Worm (Caenorhabditis elegans) whole organism, L3 larva: ENCODE results near the gene C49C3.4.

Source experiments
- R02D3.7 ChIP-seq: fragments of 150-350 bp; optimal IDR thresholded peaks from 2 replicates; lab custom pipeline; 2014; ENCODE audit warnings: missing biosample characterization, missing genetic modification characterization
- ZK546.5 ChIP-seq: sonication (generic microtip); optimal IDR thresholded peaks from 2 replicates; lab custom pipeline; 2017; ENCODE audit warnings: missing biosample characterization, missing genetic modification characterization
- ama-1 ChIP-seq: fragments of 150-350 bp; optimal IDR thresholded peaks from 2 replicates; lab custom pipeline; 2018
- ceh-16 ChIP-seq: sonication (generic microtip); optimal IDR thresholded peaks from 2 replicates; lab custom pipeline; 2017; ENCODE audit warnings: missing biosample characterization, missing genetic modification characterization
- ceh-82 ChIP-seq: fragments of 150-350 bp; optimal IDR thresholded peaks from 2 replicates; lab custom pipeline; 2014; ENCODE audit warnings: missing biosample characterization, missing genetic modification characterization
- ceh-9 ChIP-seq: sonication (generic microtip); optimal IDR thresholded peaks from 2 replicates; lab custom pipeline; 2018; ENCODE audit warnings: missing biosample characterization, missing genetic modification characterization
- egl-27 ChIP-seq: sonication (generic microtip); optimal IDR thresholded peaks from 4 replicates; lab custom pipeline; 2017; ENCODE audit warnings: missing biosample characterization, missing genetic modification reagents, missing genetic modification characterization
- egl-5 ChIP-seq: fragments of 150-350 bp; optimal IDR thresholded peaks from 2 replicates; lab custom pipeline; 2017; ENCODE audit warnings: missing biosample characterization, missing genetic modification reagents, missing genetic modification characterization, inconsistent platforms
- elt-1 ChIP-seq: fragments of 150-350 bp; optimal IDR thresholded peaks from 2 replicates; lab custom pipeline; 2014; ENCODE audit warnings: missing biosample characterization, missing genetic modification characterization
- elt-2 ChIP-seq: sonication (generic microtip); optimal IDR thresholded peaks from 2 replicates; lab custom pipeline; 2016; ENCODE audit warnings: missing genetic modification reagents, mild to moderate bottlenecking, missing genetic modification characterization, missing compliant biosample characterization
- elt-3 ChIP-seq, 3 experiments: fragments of 150-350 bp in 1 of 3; sonication (generic microtip) in 2 of 3; optimal IDR thresholded peaks; 2 replicates in 2 of 3; 4 replicates in 1 of 3; lab custom pipeline; 2014 to 2017; ENCODE audit warnings: missing biosample characterization in 3 of 3, missing genetic modification characterization in 3 of 3
- eor-1 ChIP-seq, 2 experiments: fragments of 150-350 bp; optimal IDR thresholded peaks; 2 replicates each; lab custom pipeline; 2014 to 2018; ENCODE audit warnings: missing biosample characterization in 2 of 2, missing genetic modification characterization in 2 of 2
- fkh-2 ChIP-seq: fragments of 150-350 bp; optimal IDR thresholded peaks from 2 replicates; lab custom pipeline; 2014; ENCODE audit warnings: missing biosample characterization, missing genetic modification reagents, missing genetic modification characterization
- fos-1 ChIP-seq: fragments of 150-350 bp; optimal IDR thresholded peaks from 2 replicates; lab custom pipeline; 2014; ENCODE audit warnings: missing biosample characterization, missing genetic modification characterization
- hmg-11 ChIP-seq: sonication (generic microtip); optimal IDR thresholded peaks from 2 replicates; lab custom pipeline; 2016; ENCODE audit warnings: missing genetic modification characterization, missing compliant biosample characterization
- jun-1 ChIP-seq: fragments of 150-350 bp; optimal IDR thresholded peaks from 2 replicates; lab custom pipeline; 2014; ENCODE audit warnings: missing biosample characterization, missing genetic modification reagents, missing genetic modification characterization
- lin-15B ChIP-seq: fragments of 150-350 bp; optimal IDR thresholded peaks from 2 replicates; lab custom pipeline; 2014; ENCODE audit warnings: missing biosample characterization, missing genetic modification characterization
- lin-39 ChIP-seq: fragments of 150-350 bp; optimal IDR thresholded peaks from 2 replicates; lab custom pipeline; 2018; ENCODE audit warnings: missing biosample characterization, missing genetic modification reagents, missing genetic modification characterization
- lsy-12 ChIP-seq: sonication (generic microtip); optimal IDR thresholded peaks from 2 replicates; lab custom pipeline; 2016; ENCODE audit warnings: mild to moderate bottlenecking, missing genetic modification characterization, missing compliant biosample characterization
- mdl-1 ChIP-seq: fragments of 150-350 bp; optimal IDR thresholded peaks from 2 replicates; lab custom pipeline; 2014; ENCODE audit warnings: missing biosample characterization, missing genetic modification characterization
- nfya-1 ChIP-seq: sonication (generic microtip); optimal IDR thresholded peaks from 2 replicates; lab custom pipeline; 2017; ENCODE audit warnings: missing genetic modification characterization, mild to moderate bottlenecking, missing compliant biosample characterization, antibody characterized with exemption, moderate library complexity; ENCODE audit not compliant: insufficient read depth
- nhr-11 ChIP-seq: fragments of 150-350 bp; optimal IDR thresholded peaks from 2 replicates; lab custom pipeline; 2014; ENCODE audit warnings: missing biosample characterization, missing genetic modification characterization
- nhr-23 ChIP-seq: fragments of 150-350 bp; optimal IDR thresholded peaks from 2 replicates; lab custom pipeline; 2014; ENCODE audit warnings: missing biosample characterization, missing genetic modification reagents, missing genetic modification characterization
- nhr-25 ChIP-seq: sonication (generic microtip); optimal IDR thresholded peaks from 2 replicates; lab custom pipeline; 2017; ENCODE audit warnings: missing biosample characterization, missing genetic modification characterization
- nhr-76 ChIP-seq: fragments of 150-350 bp; sonication (generic microtip); optimal IDR thresholded peaks from 5 replicates; lab custom pipeline; 2014; ENCODE audit warnings: missing biosample characterization, missing genetic modification characterization
- nhr-77 ChIP-seq: fragments of 150-350 bp; optimal IDR thresholded peaks from 2 replicates; lab custom pipeline; 2014; ENCODE audit warnings: missing biosample characterization, missing genetic modification characterization
- pqm-1 ChIP-seq: fragments of 150-350 bp; optimal IDR thresholded peaks from 2 replicates; lab custom pipeline; 2017; ENCODE audit warnings: missing biosample characterization, missing genetic modification characterization, inconsistent platforms
- sea-2 ChIP-seq: fragments of 150-350 bp; sonication (generic microtip); optimal IDR thresholded peaks from 4 replicates; lab custom pipeline; 2014; ENCODE audit warnings: missing biosample characterization, missing genetic modification reagents, missing genetic modification characterization
- skn-1 ChIP-seq: fragments of 150-350 bp; optimal IDR thresholded peaks from 2 replicates; lab custom pipeline; 2014; ENCODE audit warnings: missing biosample characterization, missing genetic modification characterization
- snpc-4 ChIP-seq: fragments of 150-350 bp; optimal IDR thresholded peaks from 2 replicates; lab custom pipeline; 2014; ENCODE audit warnings: missing biosample characterization, missing genetic modification characterization
- unc-62 ChIP-seq: fragments of 150-350 bp; sonication (generic microtip); optimal IDR thresholded peaks from 4 replicates; lab custom pipeline; 2014; ENCODE audit warnings: missing biosample characterization, missing genetic modification reagents, missing genetic modification characterization
- zag-1 ChIP-seq: fragments of 150-350 bp; optimal IDR thresholded peaks from 2 replicates; lab custom pipeline; 2014; ENCODE audit warnings: missing biosample characterization, missing genetic modification characterization
- ztf-4 ChIP-seq: fragments of 150-350 bp; optimal IDR thresholded peaks from 2 replicates; lab custom pipeline; 2014; ENCODE audit warnings: missing biosample characterization, missing genetic modification characterization

C49C3.4 gene

DNA sequence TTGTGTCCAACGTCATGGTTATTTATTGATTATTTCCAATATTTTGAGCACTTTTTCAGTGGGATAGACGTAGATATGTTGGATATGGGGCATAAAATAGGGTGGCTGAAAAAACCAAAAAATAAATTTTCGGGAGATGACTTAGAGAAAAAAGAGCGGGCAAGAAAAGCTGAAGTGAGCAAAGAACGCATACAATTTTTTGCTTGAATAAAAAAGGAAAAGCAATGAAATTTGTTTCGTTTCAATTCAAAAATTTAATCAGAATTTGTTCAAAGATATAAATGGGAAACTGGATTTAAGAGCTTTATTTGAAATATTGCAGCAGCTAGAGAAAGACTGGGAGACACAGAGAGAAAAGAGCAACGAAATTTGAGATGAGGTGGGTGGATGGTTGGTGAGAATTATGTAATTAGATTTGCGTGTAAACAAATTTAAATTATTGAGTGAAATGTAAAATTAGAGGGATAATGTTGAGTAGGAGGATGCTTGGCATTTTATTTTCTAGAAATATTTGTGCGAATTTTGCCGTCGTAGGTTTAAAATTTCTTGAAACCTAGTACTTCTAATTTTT lies 28.9 kb upstream of the C49C3.4 start, which contains the start of the genes T28F3.11 and slc-17.4:
Gene T28F3.11 (minus strand): TSS at position 51 of the 571 bp plus-strand sequence.
Gene slc-17.4 (minus strand): TSS at position 105 of the 571 bp plus-strand sequence.
- no peak for TF ChIP-seq R02D3.7 (tag; lab: Kevin White, UChicago)
- no peak for TF ChIP-seq ceh-16 (tag; lab: Kevin White, UChicago)
- TF ChIP-seq lin-15B: no peak
- no peak for TF ChIP-seq eor-1 (tag; optimal IDR thresholded peaks at IDR 0.05; lab: Kevin White, UChicago)
- no peak for TF ChIP-seq egl-27
- TF ChIP-seq ceh-82 (tag; lab: Kevin White, UChicago): no peak

DNA sequence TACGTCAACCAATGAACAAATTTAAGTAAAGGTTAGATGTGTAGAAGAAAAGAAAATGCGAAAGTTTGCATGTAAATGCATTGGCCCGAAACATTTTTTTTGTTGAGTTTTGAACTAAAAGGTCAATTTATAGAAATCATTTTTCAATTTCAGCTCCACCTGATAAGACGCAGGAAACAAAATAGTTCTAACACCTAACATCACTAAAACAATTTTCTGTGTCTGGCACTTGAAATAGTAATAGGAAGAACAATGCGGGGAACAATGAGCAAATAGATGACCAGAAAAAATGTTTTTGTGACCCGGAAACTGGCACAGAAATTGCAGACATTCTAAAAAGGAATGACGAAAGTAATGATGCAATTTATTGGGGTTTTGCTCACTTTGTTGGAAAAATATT lies 28.2 kb upstream of the C49C3.4 start:
- peak; percentile 72 for TF ChIP-seq pqm-1 (tag; lab: Kevin White, UChicago)
- no peak for TF ChIP-seq elt-3 (tag; optimal IDR thresholded peaks at IDR 0.05; lab: Kevin White, UChicago)
- peak; percentile 59 for TF ChIP-seq elt-2

DNA sequence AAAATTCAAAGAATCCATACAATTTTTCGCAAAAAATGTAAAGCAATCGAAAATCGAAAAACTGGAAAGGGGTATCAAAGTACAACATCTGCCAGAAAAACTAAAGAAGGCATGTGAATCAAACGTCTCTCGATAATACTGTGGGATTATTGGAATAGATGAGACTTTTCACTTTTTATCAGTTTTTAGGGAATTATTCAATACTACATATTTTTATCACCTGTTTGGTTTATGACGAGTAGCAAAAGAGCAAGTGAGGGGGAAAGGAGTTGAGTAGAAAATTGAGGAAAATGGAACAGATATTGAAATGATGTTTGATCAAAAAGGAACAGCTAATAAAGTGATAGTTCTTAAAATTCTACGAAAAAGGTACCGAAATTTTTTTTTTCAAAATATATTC lies 27.5 kb upstream of the C49C3.4 start:
- peak; percentile 55 for TF ChIP-seq pqm-1 (tag; lab: Kevin White, UChicago)
- no peak for TF ChIP-seq R02D3.7 (tag; lab: Kevin White, UChicago)
- TF ChIP-seq elt-2: peak; percentile 59

DNA sequence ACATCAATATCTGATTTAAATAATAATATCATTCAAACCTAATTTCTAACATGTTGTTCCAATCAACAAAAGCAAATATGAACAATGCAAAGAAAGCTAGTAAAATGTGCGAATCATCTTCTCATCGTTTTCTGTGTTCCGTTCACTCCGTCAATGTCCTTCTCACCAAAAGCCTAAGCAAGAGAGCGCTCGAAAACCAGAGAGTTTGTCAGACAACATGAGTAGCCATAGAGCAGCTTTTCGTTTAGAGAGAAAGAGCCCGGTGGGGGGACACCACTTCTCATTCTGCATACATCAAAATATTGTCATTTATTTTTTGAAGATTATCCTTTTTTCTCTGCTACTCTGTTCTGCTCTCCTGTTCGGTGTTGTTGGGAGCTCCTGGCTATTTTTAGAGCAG lies 26.9 kb upstream of the C49C3.4 start:
- TF ChIP-seq hmg-11: peak; percentile 40
- TF ChIP-seq nhr-76 (tag; lab: Kevin White, UChicago): no peak
- TF ChIP-seq lin-39: peak; percentile 72
- TF ChIP-seq ztf-4: no peak
- TF ChIP-seq unc-62 (GFP tag; lab: Kevin White, UChicago): no peak
- no peak for TF ChIP-seq eor-1 (tag; optimal IDR thresholded peaks at IDR 0.05; lab: Kevin White, UChicago)
- TF ChIP-seq lin-15B: peak; percentile 32
- peak; percentile 71 for TF ChIP-seq egl-5 (tag; lab: Kevin White, UChicago)
- TF ChIP-seq fos-1 (tag; lab: Kevin White, UChicago): no peak
- TF ChIP-seq lsy-12 (tag; lab: Kevin White, UChicago): no peak

ce11 chrIV:17294489-17294888 lies 26.1 kb upstream of the C49C3.4 start, which contains the start of gene T28F3.5:
Gene T28F3.5 (plus strand): TSS chrIV:17294789.
- TF ChIP-seq sea-2 (GFP tag; lab: Kevin White, UChicago) (no peak), elt-2 (no peak), jun-1 (tag; lab: Kevin White, UChicago) (no peak), lsy-12 (tag; lab: Kevin White, UChicago) (no peak), ztf-4 (no peak), nhr-77 (tag; lab: Kevin White, UChicago) (no peak)

ce11 chrIV:17301933-17302332 lies 18.7 kb upstream of the C49C3.4 start, which contains the start of gene ifta-2:
Gene ifta-2 (minus strand): TSS chrIV:17302033.
- no peak for TF ChIP-seq lin-39
- TF ChIP-seq snpc-4 (tag; lab: Kevin White, UChicago): no peak
- no peak for TF ChIP-seq lsy-12 (tag; lab: Kevin White, UChicago)
- no peak for TF ChIP-seq ama-1 (lab: Kevin White, UChicago)
- no peak for TF ChIP-seq nfya-1
- no peak for TF ChIP-seq unc-62 (GFP tag; lab: Kevin White, UChicago)
- no peak for TF ChIP-seq nhr-25
- TF ChIP-seq ceh-16 (tag; lab: Kevin White, UChicago): no peak
- no peak for TF ChIP-seq ceh-9 (tag; lab: Kevin White, UChicago)
- no peak for TF ChIP-seq lin-15B
- no peak for TF ChIP-seq ztf-4
- no peak for TF ChIP-seq fkh-2 (tag; lab: Kevin White, UChicago)
- TF ChIP-seq ZK546.5 (tag; lab: Kevin White, UChicago): no peak
- TF ChIP-seq elt-1 (tag; lab: Kevin White, UChicago): no peak
- no peak for TF ChIP-seq nhr-11 (tag; lab: Kevin White, UChicago)
- TF ChIP-seq nhr-77 (tag; lab: Kevin White, UChicago): no peak
- no peak for TF ChIP-seq mdl-1 (tag; lab: Kevin White, UChicago)
- TF ChIP-seq zag-1 (tag; lab: Kevin White, UChicago): no peak
- TF ChIP-seq skn-1 (tag; lab: Kevin White, UChicago): no peak
- TF ChIP-seq nhr-23: no peak
